Fruit fly (Drosophila melanogaster) whole organism, pupa: ENCODE data around the gene Gs1.

Source experiments
- CG10348 ChIP-seq: fragments of 200-800 bp; sonication (Bioruptor generic); IDR thresholded peaks from 2 replicates; pipeline ENCODE4 v1.3.6; 2022; ENCODE audit warnings: missing biosample characterization, missing genetic modification characterization
- CG12605 ChIP-seq: fragments of 200-800 bp; sonication (Bioruptor generic); IDR thresholded peaks from 2 replicates; pipeline ENCODE4 v1.3.6; 2022; ENCODE audit warnings: missing biosample characterization, missing genetic modification characterization
- CG17806 ChIP-seq: fragments of 200-800 bp; sonication (Bioruptor generic); optimal IDR thresholded peaks from 2 replicates; lab custom pipeline; 2018; ENCODE audit warnings: missing biosample characterization, mild to moderate bottlenecking, missing genetic modification characterization, moderate library complexity
- CG32121 ChIP-seq: fragments of 200-800 bp; sonication (Bioruptor generic); IDR thresholded peaks from 2 replicates; pipeline ENCODE4 v1.3.6; 2022; ENCODE audit warnings: missing biosample characterization, missing genetic modification characterization
- CG8301 ChIP-seq: fragments of 200-800 bp; sonication (Bioruptor generic); optimal IDR thresholded peaks from 2 replicates; lab custom pipeline; 2018; ENCODE audit warnings: missing biosample characterization, mild to moderate bottlenecking, missing genetic modification characterization
- CG9948 ChIP-seq: fragments of 200-800 bp; sonication (Bioruptor generic); optimal IDR thresholded peaks from 2 replicates; lab custom pipeline; 2018; ENCODE audit warnings: missing biosample characterization, mild to moderate bottlenecking, missing genetic modification characterization, moderate library complexity
- D1 ChIP-seq: fragments of 200-800 bp; sonication (Bioruptor generic); optimal IDR thresholded peaks from 2 replicates; lab custom pipeline; 2018; ENCODE audit warnings: missing biosample characterization, mild to moderate bottlenecking, missing genetic modification characterization, moderate library complexity
- EcR ChIP-seq: fragments of 200-800 bp; sonication (Bioruptor generic); optimal IDR thresholded peaks from 3 replicates; lab custom pipeline; 2019; ENCODE audit warnings: missing biosample characterization, missing genetic modification characterization, mild to moderate bottlenecking, moderate library complexity, missing genetic modification reagents
- Ets98B ChIP-seq: fragments of 200-800 bp; sonication (Bioruptor generic); IDR thresholded peaks from 2 replicates; pipeline ENCODE4 v1.3.6; 2022; ENCODE audit warnings: missing biosample characterization, missing genetic modification characterization
- fd96Ca ChIP-seq: fragments of 200-800 bp; sonication (Bioruptor generic); IDR thresholded peaks from 3 replicates; pipeline ENCODE4 v1.3.6; 2022; ENCODE audit warnings: missing biosample characterization, missing genetic modification characterization

DNA sequence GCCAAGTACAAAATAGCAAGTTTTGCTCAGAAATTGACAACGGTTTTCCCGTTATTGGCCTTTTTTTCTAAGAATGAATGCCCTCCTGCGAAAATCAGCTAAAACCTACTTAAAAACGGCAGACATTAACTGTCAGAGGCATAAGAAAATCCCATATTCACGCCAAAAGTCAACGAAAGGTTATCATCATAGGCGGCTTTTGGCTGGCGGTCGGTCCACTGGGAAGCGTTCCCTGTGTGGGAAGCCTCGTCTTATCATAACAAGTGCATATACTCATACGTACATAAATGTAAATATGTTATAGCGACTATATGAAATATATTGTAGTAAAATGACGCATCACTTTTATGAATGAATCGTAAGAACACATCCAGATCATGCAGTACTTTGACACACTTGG, 46.2 kb upstream of the Gs1 start:
- TF ChIP-seq D1 (tag; lab: Kevin White, UChicago) (no peak), CG10348 (GFP tag; lab: Robert Waterston, UW) (no peak), CG17806 (tag; lab: Kevin White, UChicago) (no peak), CG12605 (GFP tag; lab: Robert Waterston, UW) (no peak), fd96Ca (GFP tag; lab: Robert Waterston, UW) (no peak), EcR (no peak), CG9948 (tag; lab: Kevin White, UChicago) (no peak), Ets98B (GFP tag; lab: Robert Waterston, UW) (no peak), CG32121 (GFP tag; lab: Robert Waterston, UW) (no peak), CG8301 (no peak)
